Fruit fly (Drosophila melanogaster) ovary, adult (tissue): ENCODE results near the gene Apt1.
"Not testable (repeated sequence)": the region's sequence is repeated elsewhere in the genome, so short reads cannot be mapped to it uniquely, and the experiment has no call there.

Experiments
- CG17801 ChIP-seq: fragments of 200-800 bp; optimal IDR thresholded peaks from 2 replicates; lab custom pipeline; 2019; ENCODE audit warnings: missing biosample characterization, mild to moderate bottlenecking, missing genetic modification characterization, moderate library complexity; ENCODE audit not compliant: partially characterized antibody

Apt1 gene

DNA sequence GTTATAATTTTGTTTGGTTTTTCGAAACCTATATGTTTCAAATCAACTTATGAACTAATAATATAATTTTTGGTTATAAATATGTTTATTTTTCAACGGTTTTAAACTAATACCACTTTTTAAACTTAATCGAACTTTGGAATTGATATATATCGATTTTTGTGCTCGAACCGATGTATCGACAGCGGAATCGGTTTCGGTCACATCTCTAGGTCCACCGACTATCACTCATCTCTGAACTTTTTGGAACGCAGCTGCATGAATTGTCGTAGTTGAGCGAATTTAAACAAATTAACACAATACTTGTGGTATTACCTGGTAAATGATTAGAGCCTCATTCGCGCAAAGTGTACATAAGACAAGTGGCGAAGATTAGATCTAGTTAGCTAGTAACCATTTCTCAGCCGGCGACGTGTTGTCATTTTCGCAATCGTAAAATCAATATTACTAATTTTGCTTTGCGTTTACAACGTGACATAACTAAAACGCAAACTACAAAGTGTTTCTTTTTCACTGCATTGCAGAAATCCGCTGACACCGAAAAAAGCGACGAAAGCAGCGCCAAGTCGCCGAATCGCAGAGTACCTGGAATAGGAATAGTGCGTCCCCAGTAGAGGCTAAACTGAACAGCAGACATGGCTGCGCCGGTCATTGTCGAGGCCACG, at the start of gene Apt1:
Apt1 (plus strand) TSS at position 219 of the 665 bp plus-strand sequence.
- TF ChIP-seq CG17801 (GFP tag; lab: Kevin White, UChicago) = peak; percentile 59

DNA sequence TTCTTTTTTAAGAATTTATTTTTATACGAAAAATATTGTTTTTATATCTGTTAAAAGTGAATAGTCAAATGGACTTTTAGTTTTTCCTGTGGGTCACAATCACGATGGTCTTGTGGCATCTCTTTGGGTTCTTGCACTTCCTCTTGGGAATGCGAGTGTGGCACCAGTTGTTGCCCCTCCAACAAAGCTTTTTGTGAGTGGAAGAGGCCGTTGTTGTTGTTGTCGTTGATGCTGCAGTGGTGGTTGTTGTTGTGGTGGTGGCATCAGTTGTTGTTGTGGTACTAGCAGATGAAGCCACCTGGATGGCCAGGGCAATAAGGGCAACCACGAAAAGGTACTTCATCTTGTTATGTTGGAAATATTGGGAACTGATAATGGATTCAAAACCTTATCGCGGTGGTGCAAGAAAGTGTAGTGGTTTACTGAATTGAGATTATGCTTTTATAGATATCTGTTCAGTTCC, 49.6 kb upstream of the Apt1 start, which contains the start of gene CG33270:
CG33270 (minus strand) TSS at position 413 of the 463 bp plus-strand sequence.
- TF ChIP-seq CG17801 (GFP tag; lab: Kevin White, UChicago) = no peak

DNA sequence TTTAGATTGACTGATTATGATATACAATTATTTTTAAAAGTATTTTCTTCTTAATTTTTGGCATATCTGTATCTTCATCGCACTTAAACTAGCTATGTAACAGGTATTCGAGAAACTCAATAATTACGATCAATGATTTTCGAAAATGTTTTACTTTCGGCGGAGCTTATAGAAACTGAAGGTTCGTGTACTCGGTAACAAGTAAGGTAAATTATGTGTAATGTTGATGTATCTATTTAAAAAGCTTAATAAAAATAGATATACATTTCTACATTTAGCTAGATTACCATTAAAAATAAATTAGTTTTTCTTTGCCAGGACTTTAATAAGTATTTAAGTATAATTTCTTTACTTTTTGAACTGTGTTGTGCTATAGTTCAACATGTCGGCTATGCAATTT, 49.0 kb upstream of the Apt1 start:
- TF ChIP-seq CG17801 (GFP tag; lab: Kevin White, UChicago) = no peak

DNA sequence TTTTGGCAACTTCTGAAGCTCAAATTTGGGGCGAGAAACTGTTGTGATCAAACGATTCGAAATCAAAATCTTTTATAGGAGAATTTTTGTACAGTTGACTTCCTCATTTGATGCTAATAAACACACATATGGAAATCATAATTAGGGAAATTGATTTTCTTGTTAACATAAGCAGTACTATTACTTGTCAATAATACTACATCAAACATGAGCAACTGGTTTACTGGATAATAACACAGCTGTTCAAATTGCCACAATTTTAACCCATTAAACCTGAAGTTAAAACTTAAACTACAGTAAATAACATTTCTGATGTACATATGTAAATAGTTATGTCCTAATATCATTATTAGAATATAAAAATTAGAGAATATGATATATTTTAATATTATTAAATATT, 47.9 kb upstream of the Apt1 start, which contains the start of gene CG43390:
CG43390 (minus strand) TSS at position 32 of the 400 bp plus-strand sequence.
- no peak for TF ChIP-seq CG17801 (GFP tag; lab: Kevin White, UChicago)

DNA sequence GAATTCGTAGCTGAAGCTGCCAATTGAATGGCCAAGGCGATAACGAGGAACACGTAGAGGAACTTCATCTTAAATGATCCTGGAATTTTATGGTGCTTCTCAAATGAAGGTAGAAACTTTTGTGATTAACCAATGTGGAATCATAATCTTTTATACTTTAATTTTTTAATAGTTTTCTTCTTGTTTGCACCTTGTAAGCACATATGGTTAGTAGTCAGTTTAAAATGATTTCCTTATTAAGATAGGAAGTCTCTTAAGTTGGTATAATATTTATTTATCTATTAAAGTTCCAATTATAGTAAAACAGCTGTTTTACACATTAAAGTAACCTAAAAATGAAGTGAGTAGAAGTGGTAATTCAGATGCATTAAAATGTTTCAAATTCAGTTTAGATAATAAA, 46.9 kb upstream of the Apt1 start, which contains the start of gene CG43391:
CG43391 (minus strand) TSS at position 101 of the 400 bp plus-strand sequence.
- TF ChIP-seq CG17801 (GFP tag; lab: Kevin White, UChicago) = no peak

DNA sequence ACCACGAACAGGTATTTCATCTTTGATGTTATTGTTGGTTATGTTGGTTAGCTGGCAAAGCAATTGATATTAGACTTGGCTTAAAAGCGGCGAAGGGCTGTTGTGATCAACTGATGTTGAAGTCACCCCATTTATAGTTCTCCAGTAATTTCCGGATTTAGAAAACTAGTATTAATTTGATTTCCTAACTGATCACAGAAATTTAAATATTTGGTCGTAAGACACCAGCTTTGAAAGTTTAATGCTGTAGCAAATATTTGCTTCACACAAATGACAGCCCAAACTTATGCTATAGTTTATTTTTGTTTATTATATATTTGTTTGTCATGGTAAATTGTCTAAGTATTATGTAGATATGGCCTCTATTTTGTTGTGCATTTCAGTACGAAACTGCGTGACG, 45.7 kb upstream of the Apt1 start, which contains the start of gene CG33269:
CG33269 (minus strand) TSS at position 101 of the 400 bp plus-strand sequence.
- TF ChIP-seq CG17801 (GFP tag; lab: Kevin White, UChicago) = no peak

DNA sequence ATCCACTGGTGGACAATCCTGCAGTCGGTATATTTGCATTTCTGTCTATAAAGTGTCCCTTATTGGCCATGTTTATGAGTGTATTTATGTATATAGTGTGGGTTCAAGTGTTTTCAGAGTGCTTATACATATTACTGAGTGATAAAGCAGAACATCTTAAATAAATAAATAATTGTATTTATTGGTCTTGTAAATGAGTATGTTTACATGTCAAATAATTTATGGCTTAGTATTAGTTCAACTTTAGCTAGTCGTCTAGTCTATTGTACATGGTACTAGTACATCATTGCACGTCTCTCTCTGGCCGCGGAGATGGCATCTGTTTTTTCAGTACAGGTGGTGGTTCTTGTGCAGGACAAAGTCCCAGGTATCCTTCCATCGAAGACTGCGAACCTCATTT, 43.9 kb upstream of the Apt1 start, which contains the start of gene CG32086:
CG32086 (minus strand) TSS at position 101 of the 400 bp plus-strand sequence.
- TF ChIP-seq CG17801 (GFP tag; lab: Kevin White, UChicago) = no peak

DNA sequence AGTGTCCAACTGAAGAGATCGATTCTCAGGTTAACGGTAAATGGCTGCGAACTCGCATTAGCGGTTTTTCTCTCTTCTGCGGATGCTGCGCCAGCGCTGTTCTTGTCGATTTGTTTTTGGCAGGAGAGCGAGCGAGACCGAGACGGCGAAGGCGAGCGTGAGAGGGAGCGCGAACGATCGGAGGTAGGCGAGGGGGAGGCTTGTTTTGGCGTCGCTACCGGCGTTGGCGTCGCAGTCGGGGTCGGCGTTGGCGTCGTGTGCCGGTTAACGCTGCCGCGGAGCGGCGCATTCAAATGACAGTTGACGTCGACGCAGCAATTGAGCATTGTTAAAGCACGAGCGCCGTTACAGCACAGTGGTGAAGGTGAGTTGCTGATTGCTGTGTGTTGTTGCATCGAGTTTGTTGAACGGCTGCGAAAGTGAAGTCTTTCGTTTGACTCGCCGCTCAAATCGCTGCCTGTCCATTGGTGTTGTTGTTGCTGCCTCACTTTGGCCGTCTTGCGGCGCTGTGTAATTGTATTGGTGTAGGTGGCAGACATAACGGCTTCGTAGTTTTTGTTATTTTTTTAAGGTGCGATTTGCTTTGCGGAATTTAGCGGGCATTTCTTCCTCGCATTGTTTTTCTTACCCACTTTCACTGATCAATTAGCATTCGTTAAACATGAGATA, 40.9 kb upstream of the Apt1 start:
- TF ChIP-seq CG17801 (GFP tag; lab: Kevin White, UChicago) = no peak

DNA sequence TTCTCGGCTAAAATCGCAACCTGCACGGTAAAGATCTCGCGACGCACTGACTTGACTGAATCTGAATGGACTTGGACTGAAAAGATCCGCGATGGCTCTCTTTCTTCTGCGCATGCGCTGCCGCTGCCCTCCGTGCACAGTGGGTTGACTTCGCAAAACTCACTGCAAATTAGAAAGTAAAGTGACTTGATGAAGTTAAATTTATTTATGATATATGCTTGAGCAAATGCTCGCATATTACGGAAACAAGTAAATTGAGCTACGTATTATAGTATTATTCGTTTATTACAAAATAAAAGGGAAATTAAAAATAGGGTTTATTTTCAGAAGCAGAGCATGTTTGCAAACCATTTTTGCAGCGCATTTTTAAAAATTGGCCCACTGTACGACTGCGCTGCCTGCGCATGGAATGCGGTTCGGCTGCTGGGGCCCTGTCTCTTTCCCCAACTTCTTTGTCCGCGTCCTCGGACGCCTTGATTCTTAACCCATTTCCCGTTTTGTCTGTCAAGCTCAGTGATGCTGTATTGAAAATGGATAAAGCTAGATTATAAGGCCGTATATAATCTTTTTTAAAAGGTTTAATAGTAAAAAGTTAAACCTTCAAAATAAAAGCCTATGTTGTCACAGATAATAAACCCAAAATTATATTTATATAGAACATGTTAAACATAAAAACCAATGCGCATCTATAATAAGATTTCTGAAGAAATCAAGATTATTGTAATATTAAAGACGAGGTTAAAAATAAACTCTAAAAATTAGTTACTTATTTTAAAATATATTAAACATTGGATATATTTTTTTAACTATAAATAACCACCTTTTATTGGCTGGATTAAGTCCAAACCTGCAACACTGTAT, 39.9 kb upstream of the Apt1 start, which contains the start of gene rt:
rt (minus strand) TSS at position 51 of the 861 bp plus-strand sequence.
- TF ChIP-seq CG17801 (GFP tag; lab: Kevin White, UChicago) = peak; percentile 27

DNA sequence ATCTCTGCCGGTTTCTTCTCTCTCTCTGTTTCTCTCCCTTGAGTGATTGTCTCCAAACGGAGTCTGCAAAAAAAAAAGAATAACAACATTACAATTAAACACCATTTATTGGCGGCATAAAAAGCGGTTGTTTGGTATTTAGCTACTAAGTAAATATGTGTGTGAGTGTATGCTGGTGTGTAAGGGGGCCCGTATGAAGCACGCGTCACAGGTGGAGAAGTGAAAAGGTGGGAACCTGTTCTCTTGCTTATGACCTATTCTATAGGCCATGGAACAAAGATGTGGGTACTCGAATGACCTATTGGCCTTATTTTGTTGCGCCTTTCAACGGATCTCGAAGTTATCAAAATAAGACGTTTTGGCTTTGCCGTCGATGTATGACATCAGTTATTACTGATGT, 39.2 kb upstream of the Apt1 start:
- TF ChIP-seq CG17801 (GFP tag; lab: Kevin White, UChicago) = no peak

DNA sequence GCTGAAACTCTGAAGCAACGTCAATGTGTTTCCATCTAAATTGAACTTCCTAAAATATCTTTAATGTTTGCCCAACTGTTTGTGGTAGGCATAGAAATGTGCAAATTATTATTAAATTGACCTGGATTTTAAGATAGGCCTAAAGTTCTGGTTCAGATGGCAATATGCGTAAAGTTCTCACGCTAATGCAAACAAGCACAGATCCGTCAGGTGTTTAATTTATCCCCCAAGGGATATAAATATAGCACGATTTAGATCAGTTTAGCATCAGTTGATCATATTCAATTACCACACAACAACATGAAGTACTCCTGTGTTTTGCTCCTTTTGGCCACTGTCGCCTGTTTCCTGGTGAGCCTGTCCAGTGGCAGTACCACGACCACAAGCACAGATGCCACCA, 38.4 kb upstream of the Apt1 start, which contains the start of gene CG7377:
CG7377 (plus strand) TSS at position 301 of the 400 bp plus-strand sequence.
- not testable (repeated sequence) for TF ChIP-seq CG17801 (GFP tag; lab: Kevin White, UChicago)

DNA sequence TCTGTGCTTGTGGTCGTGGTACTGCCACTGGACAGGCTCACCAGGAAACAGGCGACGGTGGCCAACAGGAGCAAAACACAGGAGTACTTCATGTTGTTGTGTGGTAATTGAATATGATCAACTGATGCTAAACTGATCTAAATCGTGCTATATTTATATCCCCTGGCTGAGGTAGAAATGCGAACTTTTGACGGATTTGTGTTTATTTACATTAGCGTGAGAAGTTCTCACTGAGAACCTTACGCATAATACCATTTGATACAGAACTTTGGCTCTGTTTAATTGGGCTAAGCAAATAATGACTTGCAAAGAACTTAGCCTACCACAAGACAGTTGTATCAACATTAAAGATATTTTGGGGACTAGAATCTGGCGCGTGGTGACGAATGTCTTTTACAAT, 36.7 kb upstream of the Apt1 start, which contains the start of gene CG33268:
CG33268 (minus strand) TSS at position 101 of the 400 bp plus-strand sequence.
- TF ChIP-seq CG17801 (GFP tag; lab: Kevin White, UChicago) = no peak

DNA sequence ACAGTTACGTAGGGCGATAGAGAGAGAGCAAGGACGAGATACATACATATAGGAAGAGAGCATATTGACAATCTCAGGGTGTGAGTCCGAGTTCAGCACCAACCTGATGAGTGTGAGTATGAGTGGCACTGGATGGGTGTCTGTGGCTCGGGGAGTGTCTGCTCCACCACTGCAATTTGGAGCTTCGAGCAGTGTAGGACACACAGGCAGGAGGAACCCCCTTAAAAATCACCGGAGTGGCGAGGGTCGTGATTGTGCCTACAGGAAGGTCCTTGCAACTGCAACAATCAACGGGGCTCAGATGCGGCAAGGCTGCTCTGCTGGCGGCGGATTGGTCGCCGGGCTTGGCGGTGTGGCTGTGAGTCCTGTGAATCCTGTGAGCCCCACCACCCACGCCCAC, 36.0 kb upstream of the Apt1 start:
- TF ChIP-seq CG17801 (GFP tag; lab: Kevin White, UChicago) = no peak

DNA sequence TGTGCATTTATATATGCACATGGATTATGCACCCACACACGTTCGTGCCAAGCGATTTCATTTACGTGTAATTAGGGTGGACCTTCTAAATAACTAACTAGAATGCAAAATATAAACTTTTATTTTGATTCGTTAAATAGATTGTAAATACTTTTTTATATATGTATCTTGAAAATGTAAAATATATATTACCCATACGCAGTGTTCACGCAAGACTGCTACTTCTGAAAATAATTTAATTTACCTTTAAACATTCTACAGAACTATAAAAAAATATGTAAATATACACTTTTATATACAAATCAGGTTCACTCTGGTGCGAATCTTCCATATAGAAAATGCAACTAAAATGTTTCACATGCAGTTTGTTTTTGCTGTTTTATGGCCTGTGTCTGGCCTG, 34.1 kb upstream of the Apt1 start:
- no peak for TF ChIP-seq CG17801 (GFP tag; lab: Kevin White, UChicago)
